Fruit fly (Drosophila melanogaster) whole organism, embryonic: ENCODE results near the gene CG4462.

Experiments
- B-H1 ChIP-seq: fragments of 200-800 bp; sonication (Bioruptor generic); IDR thresholded peaks from 3 replicates; pipeline ENCODE4 v1.3.6; 2022; ENCODE audit warnings: missing biosample characterization, missing genetic modification characterization
- CG10543 ChIP-seq: fragments of 200-800 bp; sonication (Bioruptor generic); optimal IDR thresholded peaks from 3 replicates; lab custom pipeline; 2017; ENCODE audit warnings: missing biosample characterization, mild to moderate bottlenecking, missing genetic modification characterization, moderate library complexity
- CG11085 ChIP-seq: fragments of 200-800 bp; sonication (Bioruptor generic); IDR thresholded peaks from 2 replicates; pipeline ENCODE4 v1.3.6; 2022; ENCODE audit warnings: missing biosample characterization, missing genetic modification characterization
- CG12299 ChIP-seq: fragments of 200-800 bp; sonication (Bioruptor generic); optimal IDR thresholded peaks from 2 replicates; lab custom pipeline; 2018; ENCODE audit warnings: missing biosample characterization, mild to moderate bottlenecking, missing genetic modification characterization
- CG12942 ChIP-seq: fragments of 200-800 bp; sonication (Bioruptor generic); optimal IDR thresholded peaks from 3 replicates; lab custom pipeline; 2016; ENCODE audit warnings: missing biosample characterization, missing genetic modification characterization
- CG13296 ChIP-seq: fragments of 200-800 bp; sonication (Bioruptor generic); optimal IDR thresholded peaks from 3 replicates; lab custom pipeline; 2018; ENCODE audit warnings: missing biosample characterization, mild to moderate bottlenecking, missing genetic modification characterization
- CG14710 ChIP-seq: fragments of 200-800 bp; sonication (Bioruptor generic); optimal IDR thresholded peaks from 3 replicates; lab custom pipeline; 2019; ENCODE audit warnings: missing biosample characterization, mild to moderate bottlenecking, missing genetic modification characterization, moderate library complexity
- CG17359 ChIP-seq: fragments of 200-800 bp; sonication (Bioruptor generic); optimal IDR thresholded peaks from 3 replicates; lab custom pipeline; 2018; ENCODE audit warnings: missing biosample characterization, mild to moderate bottlenecking, missing genetic modification characterization, moderate library complexity
- CG17829 ChIP-seq: fragments of 200-800 bp; optimal IDR thresholded peaks from 2 replicates; lab custom pipeline; 2019; ENCODE audit warnings: missing biosample characterization, mild to moderate bottlenecking, missing genetic modification characterization, moderate library complexity
- CG2116 ChIP-seq: fragments of 200-800 bp; sonication (Bioruptor generic); optimal IDR thresholded peaks from 3 replicates; lab custom pipeline; 2018; ENCODE audit warnings: missing biosample characterization, mild to moderate bottlenecking, missing genetic modification characterization
- CG42726 ChIP-seq: fragments of 200-800 bp; sonication (Bioruptor generic); IDR thresholded peaks from 2 replicates; pipeline ENCODE4 v1.3.6; 2022; ENCODE audit warnings: missing biosample characterization, missing genetic modification characterization; ENCODE audit not compliant: partially characterized antibody
- CG6654 ChIP-seq: fragments of 200-800 bp; sonication (Bioruptor generic); optimal IDR thresholded peaks from 2 replicates; lab custom pipeline; 2017; ENCODE audit warnings: missing biosample characterization, mild to moderate bottlenecking, missing genetic modification characterization
- CG6765 ChIP-seq: fragments of 200-800 bp; sonication (Bioruptor generic); optimal IDR thresholded peaks from 3 replicates; lab custom pipeline; 2017; ENCODE audit warnings: missing biosample characterization, mild to moderate bottlenecking, missing genetic modification characterization
- CG7963 ChIP-seq: fragments of 200-800 bp; sonication (Bioruptor generic); IDR thresholded peaks from 3 replicates; pipeline ENCODE4 v1.3.6; 2022; ENCODE audit warnings: missing biosample characterization, missing genetic modification characterization; ENCODE audit not compliant: partially characterized antibody
- D19B ChIP-seq: fragments of 200-800 bp; sonication (Bioruptor generic); optimal IDR thresholded peaks from 2 replicates; lab custom pipeline; 2017; ENCODE audit warnings: missing biosample characterization, mild to moderate bottlenecking, missing genetic modification characterization
- Doc3 ChIP-seq: fragments of 200-800 bp; sonication (Bioruptor generic); IDR thresholded peaks from 3 replicates; pipeline ENCODE4 v1.3.6; 2022; ENCODE audit warnings: missing biosample characterization, missing genetic modification characterization; ENCODE audit not compliant: partially characterized antibody
- Dp ChIP-seq: fragments of 200-800 bp; sonication (Bioruptor generic); optimal IDR thresholded peaks from 2 replicates; lab custom pipeline; 2018; ENCODE audit warnings: missing biosample characterization, mild to moderate bottlenecking, missing genetic modification characterization, moderate library complexity
- H2.0 ChIP-seq: fragments of 200-800 bp; sonication (Bioruptor generic); IDR thresholded peaks from 2 replicates; pipeline ENCODE4 v1.3.6; 2022; ENCODE audit warnings: missing biosample characterization, missing genetic modification characterization
- HLHmδ ChIP-seq: fragments of 200-800 bp; sonication (Bioruptor generic); optimal IDR thresholded peaks from 2 replicates; lab custom pipeline; 2018; ENCODE audit warnings: missing biosample characterization, mild to moderate bottlenecking, missing genetic modification characterization, moderate library complexity
- HmgZ ChIP-seq: fragments of 200-800 bp; sonication (Bioruptor generic); optimal IDR thresholded peaks from 2 replicates; lab custom pipeline; 2018; ENCODE audit warnings: missing biosample characterization, mild to moderate bottlenecking, missing genetic modification characterization
- Hr3 ChIP-seq: fragments of 200-800 bp; sonication (Bioruptor generic); optimal IDR thresholded peaks from 3 replicates; lab custom pipeline; 2016; ENCODE audit warnings: missing biosample characterization, missing genetic modification characterization
- MTF-1 ChIP-seq: fragments of 200-800 bp; sonication (Bioruptor generic); optimal IDR thresholded peaks from 2 replicates; lab custom pipeline; 2018; ENCODE audit warnings: missing biosample characterization, mild to moderate bottlenecking, missing genetic modification characterization, borderline replicate concordance
- Meics ChIP-seq: fragments of 200-800 bp; sonication (Bioruptor generic); optimal IDR thresholded peaks from 2 replicates; lab custom pipeline; 2017; ENCODE audit warnings: missing biosample characterization, mild to moderate bottlenecking, missing genetic modification characterization
- Mes4 ChIP-seq: fragments of 200-800 bp; sonication (Bioruptor generic); optimal IDR thresholded peaks from 2 replicates; lab custom pipeline; 2016; ENCODE audit warnings: missing biosample characterization, missing genetic modification characterization
- NC2α ChIP-seq: fragments of 200-800 bp; sonication (Bioruptor generic); optimal IDR thresholded peaks from 2 replicates; lab custom pipeline; 2016; ENCODE audit warnings: missing biosample characterization, missing genetic modification characterization
- NfI ChIP-seq: fragments of 200-800 bp; sonication (Bioruptor generic); optimal IDR thresholded peaks from 3 replicates; lab custom pipeline; 2018; ENCODE audit warnings: missing biosample characterization, mild to moderate bottlenecking, missing genetic modification characterization, moderate library complexity
- PHDP ChIP-seq: fragments of 200-800 bp; sonication (Bioruptor generic); optimal IDR thresholded peaks from 3 replicates; lab custom pipeline; 2018; ENCODE audit warnings: missing biosample characterization, mild to moderate bottlenecking, missing genetic modification characterization, moderate library complexity
- Poxn ChIP-seq: fragments of 200-800 bp; sonication (Bioruptor generic); IDR thresholded peaks from 2 replicates; pipeline ENCODE4 v1.3.6; 2022; ENCODE audit warnings: missing biosample characterization, missing genetic modification characterization
- Scr ChIP-seq: fragments of 200-800 bp; sonication (Bioruptor generic); IDR thresholded peaks from 2 replicates; pipeline ENCODE4 v1.3.6; 2022; ENCODE audit warnings: missing biosample characterization, missing genetic modification characterization; ENCODE audit not compliant: partially characterized antibody
- Sin3A ChIP-seq: fragments of >200 bp; optimal IDR thresholded peaks from 2 replicates; lab custom pipeline; 2018
- Six4 ChIP-seq: fragments of 200-800 bp; sonication (Bioruptor generic); optimal IDR thresholded peaks from 2 replicates; lab custom pipeline; 2016; ENCODE audit warnings: missing biosample characterization, missing genetic modification characterization
- Stat92E ChIP-seq, 3 experiments: fragments of >200 bp in 2 of 3; fragments of 200-800 bp in 1 of 3; sonication (Bioruptor generic) in 1 of 3; optimal IDR thresholded peaks; 2 replicates each; lab custom pipeline; 2017 to 2019; ENCODE audit warnings: missing biosample characterization in 3 of 3, missing genetic modification characterization in 3 of 3, mild to moderate bottlenecking in 1 of 3, moderate library complexity in 1 of 3
- Xrp1 ChIP-seq: fragments of 200-800 bp; sonication (Bioruptor generic); IDR thresholded peaks from 2 replicates; pipeline ENCODE4 v1.3.6; 2022; ENCODE audit warnings: missing biosample characterization, missing genetic modification characterization
- amos ChIP-seq: fragments of 200-800 bp; sonication (Bioruptor generic); IDR thresholded peaks from 2 replicates; pipeline ENCODE4 v1.3.6; 2022; ENCODE audit warnings: missing biosample characterization, missing genetic modification characterization; ENCODE audit not compliant: partially characterized antibody
- dmrt99B ChIP-seq: fragments of 200-800 bp; sonication (Bioruptor generic); optimal IDR thresholded peaks from 2 replicates; lab custom pipeline; 2018; ENCODE audit warnings: missing biosample characterization, mild to moderate bottlenecking, missing genetic modification characterization, moderate library complexity
- h ChIP-seq: fragments of >200 bp; optimal IDR thresholded peaks from 2 replicates; lab custom pipeline; 2017
- hkb ChIP-seq, 2 experiments: fragments of 200-800 bp in 1 of 2; fragments of >200 bp in 1 of 2; sonication (Bioruptor generic) in 1 of 2; IDR thresholded peaks in 1 of 2; optimal IDR thresholded peaks in 1 of 2; 2 replicates each; pipeline versions ENCODE4 v1.3.6 to Lab custom; 2017 to 2022; ENCODE audit warnings: missing biosample characterization in 1 of 2, missing genetic modification characterization in 1 of 2
- kah ChIP-seq: fragments of 200-800 bp; sonication (Bioruptor generic); optimal IDR thresholded peaks from 2 replicates; lab custom pipeline; 2018; ENCODE audit warnings: missing biosample characterization, mild to moderate bottlenecking, missing genetic modification characterization
- knrl ChIP-seq: fragments of 200-800 bp; sonication (Bioruptor generic); IDR thresholded peaks from 3 replicates; pipeline ENCODE4 v1.3.6; 2022; ENCODE audit warnings: missing biosample characterization, missing genetic modification characterization; ENCODE audit not compliant: partially characterized antibody
- lilli ChIP-seq: fragments of 200-800 bp; sonication (Bioruptor generic); optimal IDR thresholded peaks from 3 replicates; lab custom pipeline; 2016; ENCODE audit warnings: missing biosample characterization, missing genetic modification characterization
- mirr ChIP-seq: fragments of 200-800 bp; sonication (Bioruptor generic); optimal IDR thresholded peaks from 3 replicates; lab custom pipeline; 2018; ENCODE audit warnings: missing biosample characterization, mild to moderate bottlenecking, missing genetic modification characterization
- mld ChIP-seq: fragments of 200-800 bp; sonication (Bioruptor generic); IDR thresholded peaks from 3 replicates; pipeline ENCODE4 v1.3.6; 2022; ENCODE audit warnings: missing biosample characterization, missing genetic modification characterization; ENCODE audit not compliant: partially characterized antibody
- tna ChIP-seq: fragments of 200-800 bp; sonication (Bioruptor generic); IDR thresholded peaks from 2 replicates; pipeline ENCODE4 v1.3.6; 2022; ENCODE audit warnings: missing biosample characterization, missing genetic modification characterization; ENCODE audit not compliant: partially characterized antibody
- unc-4 ChIP-seq: fragments of 200-800 bp; sonication (Bioruptor generic); IDR thresholded peaks from 2 replicates; pipeline ENCODE4 v1.3.6; 2022; ENCODE audit warnings: missing biosample characterization, missing genetic modification characterization; ENCODE audit not compliant: partially characterized antibody
- unpg ChIP-seq: fragments of 200-800 bp; sonication (Bioruptor generic); optimal IDR thresholded peaks from 3 replicates; lab custom pipeline; 2018; ENCODE audit warnings: missing biosample characterization, mild to moderate bottlenecking, missing genetic modification characterization, moderate library complexity
- vnd ChIP-seq: fragments of 200-800 bp; sonication (Bioruptor generic); IDR thresholded peaks from 3 replicates; pipeline ENCODE4 v1.3.6; 2022; ENCODE audit warnings: missing biosample characterization, missing genetic modification characterization; ENCODE audit not compliant: partially characterized antibody
- vvl ChIP-seq: fragments of 200-800 bp; sonication (Bioruptor generic); IDR thresholded peaks from 2 replicates; pipeline ENCODE4 v1.3.6; 2022; ENCODE audit warnings: missing biosample characterization, missing genetic modification characterization

Gene CG4462

DNA sequence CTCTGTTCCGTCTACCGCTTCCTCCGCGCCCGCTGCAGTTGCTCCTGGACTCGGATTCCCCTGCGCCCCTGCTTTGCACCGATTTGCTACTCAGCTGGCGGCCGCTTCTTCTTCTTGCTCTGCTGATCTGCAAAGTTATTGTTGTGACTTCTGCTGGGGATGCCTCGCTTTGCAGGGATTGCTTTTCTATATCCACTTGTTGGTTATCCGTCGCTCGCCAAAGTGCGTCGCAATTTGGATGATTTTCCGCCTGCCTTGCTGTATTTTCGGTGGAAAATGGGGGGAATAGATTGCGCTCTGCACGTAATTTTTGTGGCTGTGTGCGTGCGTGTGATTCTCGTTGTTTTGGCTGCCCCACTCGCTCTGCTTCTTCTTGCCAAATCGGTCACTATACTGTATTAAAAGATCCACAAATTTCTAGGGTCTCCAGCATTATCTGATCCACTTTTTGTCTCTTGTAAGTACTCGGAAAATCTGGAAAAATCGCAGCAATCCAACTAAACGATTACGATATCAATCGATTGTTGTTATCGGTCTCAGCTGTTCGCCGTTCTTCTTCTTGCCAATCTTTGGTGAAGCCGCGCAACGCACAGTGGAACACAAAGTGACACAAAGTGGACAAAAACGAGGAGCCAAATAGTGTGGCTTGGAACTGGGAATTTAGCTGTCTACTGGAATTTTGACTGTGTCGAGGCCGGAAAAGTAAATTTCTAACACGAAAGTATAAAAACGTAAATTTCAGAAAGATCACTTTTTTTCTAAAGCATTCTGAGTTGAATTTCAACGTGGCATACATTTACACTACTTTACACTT is 22.0 kb downstream of the CG4462 start, which contains the start of gene ClpX (continued):
- TF ChIP-seq Mes4 (GFP tag; lab: Kevin White, UChicago) (no peak), Poxn (GFP tag; lab: Robert Waterston, UW) (no peak), CG10543 (GFP tag; lab: Kevin White, UChicago) (peak; percentile 28), CG13296 (GFP tag; lab: Kevin White, UChicago) (peak; percentile 20), D19B (GFP tag; lab: Kevin White, UChicago) (no peak), NfI (GFP tag; lab: Kevin White, UChicago) (peak; percentile 9), kah (GFP tag; lab: Kevin White, UChicago) (no peak), mld (GFP tag; lab: Robert Waterston, UW) (peak; percentile 73; the same call in 2 of the 3 replicates), Six4 (GFP tag; lab: Kevin White, UChicago) (no peak), B-H1 (GFP tag; lab: Robert Waterston, UW) (no peak), CG2116 (GFP tag; lab: Kevin White, UChicago) (peak; percentile 63), CG42726 (GFP tag; lab: Robert Waterston, UW) (peak; percentile 46; the same call in 1 of the 2 replicates), vvl (0 out of 2 replicates have a peak, but pooled peaks have one; percentile 26), lilli (GFP tag; lab: Kevin White, UChicago) (peak; percentile 5), Meics (GFP tag; lab: Kevin White, UChicago) (no peak), CG11085 (GFP tag; lab: Robert Waterston, UW) (no peak), unc-4 (GFP tag; lab: Robert Waterston, UW) (peak; percentile 78), PHDP (peak; percentile 17), h (lab: Kevin White, UChicago) (no peak), CG7963 (GFP tag; lab: Robert Waterston, UW) (no peak), mirr (no peak), unpg (GFP tag; lab: Kevin White, UChicago) (no peak), CG12942 (GFP tag; lab: Kevin White, UChicago) (no peak), Xrp1 (GFP tag; lab: Robert Waterston, UW) (no peak), hkb (optimal IDR thresholded peaks at IDR 0.05; lab: Kevin White, UChicago) (no peak), hkb (GFP tag; IDR thresholded peaks at IDR 0.05; lab: Robert Waterston, UW) (0 out of 2 replicates have a peak, but pooled peaks have one; percentile 10), Sin3A (lab: Kevin White, UChicago) (peak; percentile 35), NC2α (GFP tag; lab: Kevin White, UChicago) (no peak), H2.0 (GFP tag; lab: Robert Waterston, UW) (no peak), Dp (GFP tag; lab: Kevin White, UChicago) (peak; percentile 51), tna (GFP tag; lab: Robert Waterston, UW) (peak; percentile 59), vnd (peak; percentile 66), knrl (GFP tag; lab: Robert Waterston, UW) (peak; percentile 60), Scr (GFP tag; lab: Robert Waterston, UW) (peak; percentile 69), HmgZ (tag; lab: Kevin White, UChicago) (peak; percentile 77), dmrt99B (no peak), CG17359 (no peak), CG6765 (GFP tag; lab: Kevin White, UChicago) (peak; percentile 25), amos (GFP tag; lab: Robert Waterston, UW) (peak; percentile 65; the same call in 1 of the 2 replicates), Hr3 (GFP tag; lab: Kevin White, UChicago) (no peak), Doc3 (GFP tag; lab: Robert Waterston, UW) (peak; percentile 61; the same call in 2 of the 3 replicates), CG14710 (peak; percentile 76), MTF-1 (GFP tag; lab: Kevin White, UChicago) (peak; percentile 54), HLHmδ (GFP tag; lab: Kevin White, UChicago) (peak; percentile 29), CG6654 (GFP tag; lab: Kevin White, UChicago) (no peak), Stat92E (GFP tag; optimal IDR thresholded peaks at IDR 0.05; lab: Kevin White, UChicago) (peak in 1 of 3 experiments; percentile 48), CG12299 (tag; lab: Kevin White, UChicago) (no peak), CG17829 (tag; lab: Kevin White, UChicago) (peak; percentile 34)
